Fruit fly (Drosophila melanogaster) whole organism, pupa: ENCODE results near the gene Nct.

Experiments
- CG10348 ChIP-seq: fragments of 200-800 bp; sonication (Bioruptor generic); IDR thresholded peaks from 2 replicates; pipeline ENCODE4 v1.3.6; 2022; ENCODE audit warnings: missing biosample characterization, missing genetic modification characterization
- CG8159 ChIP-seq: fragments of 200-800 bp; sonication (Bioruptor generic); optimal IDR thresholded peaks from 3 replicates; lab custom pipeline; 2018; ENCODE audit warnings: missing biosample characterization, mild to moderate bottlenecking, missing genetic modification characterization, moderate library complexity
- Snoo ChIP-seq: fragments of 200-800 bp; sonication (Bioruptor generic); optimal IDR thresholded peaks from 3 replicates; lab custom pipeline; 2017; ENCODE audit warnings: missing biosample characterization, mild to moderate bottlenecking, missing genetic modification characterization, inconsistent platforms
- fd96Ca ChIP-seq: fragments of 200-800 bp; sonication (Bioruptor generic); IDR thresholded peaks from 3 replicates; pipeline ENCODE4 v1.3.6; 2022; ENCODE audit warnings: missing biosample characterization, missing genetic modification characterization

DNA sequence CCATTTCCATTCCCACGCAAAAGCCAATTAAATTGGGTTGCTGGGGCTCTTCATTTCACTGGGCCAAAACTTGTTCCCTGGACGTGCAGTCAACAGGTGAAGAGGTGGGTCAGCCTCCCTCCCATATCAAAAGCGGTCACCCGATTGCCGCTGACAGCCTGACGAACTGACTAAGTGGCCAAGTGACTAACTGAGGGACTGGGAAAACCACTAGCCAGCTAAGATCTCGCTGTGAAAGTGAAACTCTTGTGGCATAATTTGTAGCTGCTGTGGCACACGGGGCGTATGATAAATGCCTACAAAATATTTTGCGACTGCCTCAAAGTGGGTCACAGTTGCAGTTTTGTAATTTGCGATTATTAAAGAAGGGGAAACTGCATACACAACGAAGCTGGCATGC lies 37.0 kb downstream of the Nct start:
- TF ChIP-seq Snoo (tag; lab: Kevin White, UChicago) (no peak), CG10348 (no peak), fd96Ca (GFP tag; lab: Robert Waterston, UW) (no peak), CG8159 (tag; lab: Kevin White, UChicago) (no peak)
